Fruit fly (Drosophila melanogaster) whole organism, pupa: Measurements from ENCODE around the gene Srlp.

Experiments
- CG10348 ChIP-seq: fragments of 200-800 bp; sonication (Bioruptor generic); IDR thresholded peaks from 2 replicates; pipeline ENCODE4 v1.3.6; 2022; ENCODE audit warnings: missing biosample characterization, missing genetic modification characterization
- CG12605 ChIP-seq: fragments of 200-800 bp; sonication (Bioruptor generic); IDR thresholded peaks from 2 replicates; pipeline ENCODE4 v1.3.6; 2022; ENCODE audit warnings: missing biosample characterization, missing genetic modification characterization
- CG13204 ChIP-seq: fragments of 200-800 bp; sonication (Bioruptor generic); optimal IDR thresholded peaks from 2 replicates; lab custom pipeline; 2018; ENCODE audit warnings: missing biosample characterization, mild to moderate bottlenecking, missing genetic modification characterization, moderate library complexity
- CG14655 ChIP-seq: fragments of 200-800 bp; sonication (Bioruptor generic); optimal IDR thresholded peaks from 3 replicates; lab custom pipeline; 2017; ENCODE audit warnings: mild to moderate bottlenecking, missing biosample characterization, missing genetic modification reagents, missing genetic modification characterization
- CG15710 ChIP-seq: fragments of 200-800 bp; sonication (Bioruptor generic); optimal IDR thresholded peaks from 2 replicates; lab custom pipeline; 2018; ENCODE audit warnings: missing biosample characterization, mild to moderate bottlenecking, missing genetic modification characterization, moderate library complexity
- CG17806 ChIP-seq: fragments of 200-800 bp; sonication (Bioruptor generic); optimal IDR thresholded peaks from 2 replicates; lab custom pipeline; 2018; ENCODE audit warnings: missing biosample characterization, mild to moderate bottlenecking, missing genetic modification characterization, moderate library complexity
- CG32121 ChIP-seq: fragments of 200-800 bp; sonication (Bioruptor generic); IDR thresholded peaks from 2 replicates; pipeline ENCODE4 v1.3.6; 2022; ENCODE audit warnings: missing biosample characterization, missing genetic modification characterization
- CG34367 ChIP-seq: fragments of 200-800 bp; sonication (Bioruptor generic); optimal IDR thresholded peaks from 2 replicates; lab custom pipeline; 2018; ENCODE audit warnings: missing biosample characterization, mild to moderate bottlenecking, missing genetic modification characterization
- CG4496 ChIP-seq: fragments of 200-800 bp; sonication (Bioruptor generic); IDR thresholded peaks from 3 replicates; pipeline ENCODE4 v1.3.6; 2022; ENCODE audit warnings: missing biosample characterization, missing genetic modification characterization
- CG8159 ChIP-seq: fragments of 200-800 bp; sonication (Bioruptor generic); optimal IDR thresholded peaks from 3 replicates; lab custom pipeline; 2018; ENCODE audit warnings: missing biosample characterization, mild to moderate bottlenecking, missing genetic modification characterization, moderate library complexity
- CG8301 ChIP-seq: fragments of 200-800 bp; sonication (Bioruptor generic); optimal IDR thresholded peaks from 2 replicates; lab custom pipeline; 2018; ENCODE audit warnings: missing biosample characterization, mild to moderate bottlenecking, missing genetic modification characterization
- CG9948 ChIP-seq: fragments of 200-800 bp; sonication (Bioruptor generic); optimal IDR thresholded peaks from 2 replicates; lab custom pipeline; 2018; ENCODE audit warnings: missing biosample characterization, mild to moderate bottlenecking, missing genetic modification characterization, moderate library complexity
- D1 ChIP-seq: fragments of 200-800 bp; sonication (Bioruptor generic); optimal IDR thresholded peaks from 2 replicates; lab custom pipeline; 2018; ENCODE audit warnings: missing biosample characterization, mild to moderate bottlenecking, missing genetic modification characterization, moderate library complexity
- EcR ChIP-seq: fragments of 200-800 bp; sonication (Bioruptor generic); optimal IDR thresholded peaks from 3 replicates; lab custom pipeline; 2019; ENCODE audit warnings: missing biosample characterization, missing genetic modification characterization, mild to moderate bottlenecking, moderate library complexity, missing genetic modification reagents
- Ets98B ChIP-seq: fragments of 200-800 bp; sonication (Bioruptor generic); IDR thresholded peaks from 2 replicates; pipeline ENCODE4 v1.3.6; 2022; ENCODE audit warnings: missing biosample characterization, missing genetic modification characterization
- Pif1B ChIP-seq: fragments of 200-800 bp; sonication (Bioruptor generic); optimal IDR thresholded peaks from 3 replicates; lab custom pipeline; 2016; ENCODE audit warnings: missing biosample characterization, missing genetic modification characterization
- Snoo ChIP-seq: fragments of 200-800 bp; sonication (Bioruptor generic); optimal IDR thresholded peaks from 3 replicates; lab custom pipeline; 2017; ENCODE audit warnings: missing biosample characterization, mild to moderate bottlenecking, missing genetic modification characterization, inconsistent platforms
- fd96Ca ChIP-seq: fragments of 200-800 bp; sonication (Bioruptor generic); IDR thresholded peaks from 3 replicates; pipeline ENCODE4 v1.3.6; 2022; ENCODE audit warnings: missing biosample characterization, missing genetic modification characterization
- gl ChIP-seq: fragments of 200-800 bp; sonication (Bioruptor generic); optimal IDR thresholded peaks from 2 replicates; lab custom pipeline; 2018; ENCODE audit warnings: missing biosample characterization, mild to moderate bottlenecking, missing genetic modification characterization
- rn ChIP-seq: fragments of 200-800 bp; sonication (Bioruptor generic); IDR thresholded peaks from 2 replicates; pipeline ENCODE4 v1.3.6; 2022; ENCODE audit warnings: missing biosample characterization, missing genetic modification characterization

Gene Srlp

DNA sequence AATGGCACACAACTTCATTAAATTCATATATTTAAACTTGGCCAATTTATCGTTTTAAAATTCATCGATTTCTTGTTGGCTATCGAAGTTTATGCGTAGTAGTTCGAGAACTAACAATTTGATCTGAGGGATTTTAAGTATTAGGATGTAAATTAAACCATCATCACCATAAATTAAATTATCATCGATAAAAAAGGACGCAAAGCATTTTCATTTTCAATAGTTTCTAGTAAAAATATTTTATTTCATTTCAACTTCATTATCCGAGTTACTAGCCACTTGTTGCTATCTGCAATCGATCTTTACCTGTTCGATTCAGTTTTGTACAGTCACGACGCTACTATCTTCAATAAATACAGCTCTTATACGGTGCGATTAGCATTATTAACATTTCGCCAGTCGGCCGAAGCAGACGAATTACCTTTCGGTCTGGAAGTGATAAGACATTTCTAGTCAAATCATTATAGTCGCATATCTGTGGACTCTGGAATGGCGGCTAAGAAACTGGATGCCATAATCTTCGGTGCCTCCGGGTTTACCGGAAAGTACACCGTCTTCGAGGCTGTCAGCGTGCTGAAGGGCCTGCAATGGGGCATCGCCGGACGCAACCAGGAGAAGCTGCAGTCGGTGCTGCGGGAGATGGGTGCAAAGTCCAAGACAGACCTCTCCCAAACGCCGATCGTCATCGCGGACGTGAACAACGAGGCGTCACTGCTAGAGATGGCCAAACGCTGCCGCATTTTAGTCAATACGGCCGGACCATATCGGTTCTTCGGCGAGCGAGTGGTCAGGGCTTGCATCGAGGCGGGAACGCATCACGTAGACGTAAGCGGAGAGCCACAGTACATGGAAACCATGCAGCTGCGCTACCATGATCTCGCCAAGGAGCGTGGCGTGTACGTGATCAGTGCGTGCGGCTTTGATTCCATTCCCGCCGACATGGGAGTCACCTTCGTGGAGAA is 27.4 kb upstream of the Srlp start, which contains the start of gene CG5167:
Gene CG5167 (plus strand): TSS at position 298 of the 962 bp plus-strand sequence.
- TF ChIP-seq CG10348 (GFP tag; lab: Robert Waterston, UW) (no peak), Ets98B (peak; percentile 51), CG13204 (peak; percentile 54), CG9948 (tag; lab: Kevin White, UChicago) (no peak), fd96Ca (GFP tag; lab: Robert Waterston, UW) (peak; percentile 64; the same call in 2 of the 3 replicates), gl (peak; percentile 88), CG34367 (tag; lab: Kevin White, UChicago) (peak; percentile 40), CG12605 (peak; percentile 85), Snoo (tag; lab: Kevin White, UChicago) (peak; percentile 13), CG17806 (tag; lab: Kevin White, UChicago) (peak; percentile 11), CG8301 (tag; lab: Kevin White, UChicago) (peak; percentile 62), CG8159 (tag; lab: Kevin White, UChicago) (peak; percentile 15), EcR (GFP tag; lab: Kevin White, UChicago) (no peak), CG14655 (GFP tag; lab: Kevin White, UChicago) (no peak)

- TF ChIP-seq EcR (GFP tag; lab: Kevin White, UChicago), result peak; percentile 14
- no peak for TF ChIP-seq gl
Measured at dm6 chr3R:12408160-12408559, 25.7 kb upstream of the Srlp start, which contains the start of gene CG5196. CG5196 (plus strand) TSS chr3R:12408316.

DNA sequence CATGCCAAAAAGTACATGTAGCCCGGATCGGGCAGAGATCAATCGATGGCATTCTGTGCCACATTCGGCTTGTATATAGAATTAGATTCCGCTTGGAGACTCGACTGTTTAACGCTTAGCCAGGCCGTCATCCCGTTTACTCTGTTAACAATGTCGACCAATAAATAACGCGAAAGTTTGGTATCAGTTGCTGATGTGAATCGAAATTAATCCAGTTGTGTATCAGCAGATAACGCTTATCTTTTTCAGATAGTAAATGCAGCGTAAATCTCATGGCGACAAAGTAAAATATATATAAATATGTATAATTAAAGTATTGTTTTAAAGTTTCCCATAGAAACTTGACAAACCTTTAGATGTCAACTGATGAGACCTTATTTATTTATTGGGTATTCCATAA is 22.4 kb upstream of the Srlp start:
- no peak for TF ChIP-seq CG15710 (tag; lab: Kevin White, UChicago)
- no peak for TF ChIP-seq EcR (GFP tag; lab: Kevin White, UChicago)
- TF ChIP-seq gl, result no peak
- TF ChIP-seq D1 (tag; lab: Kevin White, UChicago), result no peak

dm6 chr3R:12413274-12413958 is 20.5 kb upstream of the Srlp start, which contains the start of the genes Dip-C and pps:
Dip-C (minus strand) TSS chr3R:12413759.
pps (plus strand) TSS chr3R:12413828.
- TF ChIP-seq CG8159 (tag; lab: Kevin White, UChicago) (no peak), CG15710 (tag; lab: Kevin White, UChicago) (no peak), CG4496 (GFP tag; lab: Robert Waterston, UW) (no peak), D1 (tag; lab: Kevin White, UChicago) (no peak), EcR (GFP tag; lab: Kevin White, UChicago) (peak; percentile 24), CG10348 (GFP tag; lab: Robert Waterston, UW) (no peak), Pif1B (GFP tag; lab: Kevin White, UChicago) (no peak), gl (no peak), Ets98B (no peak)
- TF ChIP-seq, all 21 proteins: peak for 1

DNA sequence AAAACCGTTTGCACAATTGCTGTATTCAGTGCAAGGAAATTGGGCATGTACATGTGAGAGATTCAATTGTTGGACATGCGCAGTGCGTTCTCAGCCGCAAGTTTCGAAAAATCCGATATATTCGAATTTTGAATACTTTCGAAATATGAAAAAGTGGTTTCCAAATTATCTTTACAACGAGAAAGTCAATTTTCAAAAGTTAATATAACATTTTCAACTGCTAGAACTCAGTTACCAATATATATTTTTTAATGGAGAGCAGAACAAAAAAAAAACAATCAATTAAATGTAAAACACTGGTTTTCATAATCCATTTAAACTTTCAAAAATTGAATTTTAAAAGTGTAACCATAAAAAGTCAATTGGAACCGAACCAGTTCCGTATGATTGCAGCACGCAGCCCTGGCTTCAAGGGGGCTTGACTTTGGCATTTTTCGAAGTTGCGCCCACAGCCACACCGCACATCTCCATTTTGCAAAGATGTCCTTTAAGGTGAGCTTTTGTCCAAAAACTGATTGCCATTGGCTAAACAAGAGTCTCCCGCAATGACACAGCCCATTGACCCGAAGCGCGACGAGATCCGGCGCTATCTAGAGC is 11.4 kb upstream of the Srlp start, which contains the start of the genes Scgbeta and CG17202:
Gene Scgbeta (minus strand): TSS at position 51 of the 597 bp plus-strand sequence.
Gene CG17202 (plus strand): TSS at position 390 of the 597 bp plus-strand sequence.
- TF ChIP-seq Ets98B (peak; percentile 22; the same call in 1 of the 2 replicates), EcR (GFP tag; lab: Kevin White, UChicago) (no peak), CG32121 (GFP tag; lab: Robert Waterston, UW) (no peak), CG8159 (tag; lab: Kevin White, UChicago) (no peak)

DNA sequence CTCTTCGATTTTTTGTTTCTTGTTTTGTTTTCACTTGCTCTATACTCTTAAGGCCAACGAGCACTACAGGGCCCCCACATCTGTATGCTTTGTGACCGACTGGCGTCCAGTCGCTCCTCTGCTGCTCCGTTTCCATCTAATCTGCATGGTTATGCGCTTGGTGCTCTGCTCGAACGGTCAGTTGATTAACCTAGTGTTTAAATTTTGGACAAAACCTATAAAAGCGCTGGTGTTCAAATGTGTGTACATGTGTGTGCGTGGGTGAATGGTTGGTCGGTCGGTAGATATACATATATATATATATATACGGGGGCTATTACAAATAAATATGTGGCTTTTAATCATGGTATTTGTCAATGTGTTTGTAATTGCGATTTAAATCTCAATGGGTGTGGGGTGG is 9.9 kb upstream of the Srlp start:
- TF ChIP-seq EcR (GFP tag; lab: Kevin White, UChicago) (peak; percentile 2), Ets98B (no peak), fd96Ca (GFP tag; lab: Robert Waterston, UW) (no peak), rn (GFP tag; lab: Robert Waterston, UW) (no peak)
- TF ChIP-seq, all 21 proteins: peak for 1
